Fruit fly (Drosophila melanogaster) whole organism, adult: Measurements from ENCODE around the gene spi.
A peak's percentile ranks its signal among the peaks of the same experiment; 100 is the strongest.

Source experiments
- CG12768 ChIP-seq: fragments of 200-800 bp; sonication (Bioruptor generic); optimal IDR thresholded peaks from 2 replicates; lab custom pipeline; 2017; ENCODE audit warnings: missing biosample characterization, missing genetic modification characterization, mild to moderate bottlenecking, moderate library complexity, missing genetic modification reagents
- CG14711 ChIP-seq: fragments of 200-800 bp; sonication (Bioruptor generic); optimal IDR thresholded peaks from 2 replicates; lab custom pipeline; 2018; ENCODE audit warnings: missing biosample characterization, mild to moderate bottlenecking, missing genetic modification characterization, moderate library complexity
- CG1620 ChIP-seq: fragments of 200-800 bp; sonication (Bioruptor generic); optimal IDR thresholded peaks from 2 replicates; lab custom pipeline; 2016; ENCODE audit warnings: missing biosample characterization, missing genetic modification characterization
- CG33017 ChIP-seq: fragments of 200-800 bp; sonication (Bioruptor generic); optimal IDR thresholded peaks from 2 replicates; lab custom pipeline; 2018; ENCODE audit warnings: missing biosample characterization, mild to moderate bottlenecking, missing genetic modification characterization, moderate library complexity
- CG5204 ChIP-seq: fragments of 200-800 bp; sonication (Bioruptor generic); optimal IDR thresholded peaks from 2 replicates; lab custom pipeline; 2016; ENCODE audit warnings: missing biosample characterization, missing genetic modification characterization
- CG7045 ChIP-seq: fragments of 200-800 bp; sonication (Bioruptor generic); optimal IDR thresholded peaks from 2 replicates; lab custom pipeline; 2017; ENCODE audit warnings: missing biosample characterization, mild to moderate bottlenecking, missing genetic modification characterization
- Hr96 ChIP-seq: fragments of 200-800 bp; sonication (Bioruptor generic); optimal IDR thresholded peaks from 2 replicates; lab custom pipeline; 2016; ENCODE audit warnings: missing biosample characterization, missing genetic modification characterization
- Mnt ChIP-seq: fragments of 200-800 bp; sonication (Bioruptor generic); optimal IDR thresholded peaks from 2 replicates; lab custom pipeline; 2016; ENCODE audit warnings: missing biosample characterization, mild to moderate bottlenecking, missing genetic modification characterization
- bab1 ChIP-seq: fragments of 200-800 bp; sonication (Bioruptor generic); optimal IDR thresholded peaks from 3 replicates; lab custom pipeline; 2019; ENCODE audit warnings: missing biosample characterization, mild to moderate bottlenecking, missing genetic modification characterization, moderate library complexity
- cic ChIP-seq: fragments of 200-800 bp; sonication (Bioruptor generic); optimal IDR thresholded peaks from 2 replicates; lab custom pipeline; 2017; ENCODE audit warnings: missing biosample characterization, mild to moderate bottlenecking, missing genetic modification characterization, moderate library complexity
- pad ChIP-seq: fragments of 200-800 bp; sonication (Bioruptor generic); optimal IDR thresholded peaks from 3 replicates; lab custom pipeline; 2017; ENCODE audit warnings: missing biosample characterization, missing genetic modification characterization, mild to moderate bottlenecking, moderate library complexity, missing genetic modification reagents
- tj ChIP-seq: fragments of 200-800 bp; sonication (Bioruptor generic); optimal IDR thresholded peaks from 3 replicates; lab custom pipeline; 2017; ENCODE audit warnings: missing biosample characterization, mild to moderate bottlenecking, missing genetic modification characterization, moderate library complexity
- toe ChIP-seq: fragments of 200-800 bp; sonication (Bioruptor generic); optimal IDR thresholded peaks from 2 replicates; lab custom pipeline; 2016; ENCODE audit warnings: missing biosample characterization, missing genetic modification characterization

DNA sequence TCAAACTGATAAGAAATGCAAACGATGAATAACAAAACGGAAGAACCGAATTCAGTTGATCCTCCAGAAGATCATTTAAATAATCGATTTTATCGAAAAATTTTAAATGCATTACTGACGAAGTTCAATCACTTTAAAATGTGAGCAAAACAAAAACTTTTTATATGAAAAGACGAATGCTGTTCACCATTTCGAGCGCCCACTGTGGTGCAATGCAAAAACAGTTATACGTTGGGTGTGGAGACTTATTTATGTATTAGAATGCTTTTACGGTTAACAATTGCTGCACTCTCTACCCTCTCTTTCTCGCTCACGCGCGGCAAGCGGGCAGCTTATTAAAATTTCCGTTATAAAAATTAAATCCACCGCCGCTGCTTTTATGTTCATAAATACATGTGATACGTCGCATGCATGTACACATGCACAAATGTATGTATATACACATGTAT lies 6.3 kb downstream of the spi start:
- TF ChIP-seq pad (GFP tag; lab: Kevin White, UChicago) (peak; percentile 81), tj (no peak), bab1 (GFP tag; lab: Kevin White, UChicago) (peak; percentile 10), CG5204 (GFP tag; lab: Kevin White, UChicago) (no peak), CG14711 (peak; percentile 24), toe (GFP tag; lab: Kevin White, UChicago) (no peak), CG12768 (no peak), CG1620 (no peak), Hr96 (GFP tag; lab: Kevin White, UChicago) (no peak), CG33017 (tag; lab: Kevin White, UChicago) (no peak), Mnt (GFP tag; lab: Kevin White, UChicago) (peak; percentile 2), CG7045 (GFP tag; lab: Kevin White, UChicago) (peak; percentile 31), cic (no peak)
